Worm (Caenorhabditis elegans) whole organism, L1 larva: ENCODE data around the gene M163.10.
A peak's percentile ranks its signal among the peaks of the same experiment; 100 is the strongest.

Experiments used
- C04F5.9 ChIP-seq: sonication (generic microtip); optimal IDR thresholded peaks from 2 replicates; lab custom pipeline; 2016; ENCODE audit warnings: missing genetic modification characterization, missing compliant biosample characterization
- C16A3.4 ChIP-seq: fragments of 150-350 bp; optimal IDR thresholded peaks from 2 replicates; lab custom pipeline; 2014; ENCODE audit warnings: missing biosample characterization, missing genetic modification characterization
- C34B4.2 ChIP-seq: sonication (generic microtip); optimal IDR thresholded peaks from 2 replicates; lab custom pipeline; 2017; ENCODE audit warnings: mild to moderate bottlenecking, missing genetic modification characterization, missing compliant biosample characterization
- F16B12.6 ChIP-seq: fragments of 150-350 bp; optimal IDR thresholded peaks from 2 replicates; lab custom pipeline; 2014; ENCODE audit warnings: missing biosample characterization, missing genetic modification characterization
- aha-1 ChIP-seq: fragments of 150-350 bp; optimal IDR thresholded peaks from 2 replicates; lab custom pipeline; 2014; ENCODE audit warnings: missing biosample characterization, missing genetic modification characterization
- alr-1 ChIP-seq: fragments of 200-800 bp; sonication (Bioruptor generic); optimal IDR thresholded peaks from 2 replicates; lab custom pipeline; 2018; ENCODE audit warnings: borderline replicate concordance, mild to moderate bottlenecking, missing genetic modification characterization, missing compliant biosample characterization
- aly-2 ChIP-seq: fragments of 150-350 bp; optimal IDR thresholded peaks from 2 replicates; lab custom pipeline; 2014; ENCODE audit warnings: missing biosample characterization, missing genetic modification characterization
- ceh-8 ChIP-seq: fragments of 200-800 bp; sonication (Bioruptor generic); optimal IDR thresholded peaks from 2 replicates; lab custom pipeline; 2018; ENCODE audit warnings: mild to moderate bottlenecking, missing genetic modification characterization, moderate library complexity, missing compliant biosample characterization
- ceh-82 ChIP-seq, 3 experiments: fragments of 150-350 bp in 1 of 3; sonication (generic microtip) in 2 of 3; optimal IDR thresholded peaks; 2 replicates each; lab custom pipeline; 2014 to 2017; ENCODE audit warnings: missing biosample characterization in 3 of 3, missing genetic modification characterization in 3 of 3
- ceh-88 ChIP-seq: fragments of 200-800 bp; sonication (Bioruptor generic); IDR thresholded peaks from 2 replicates; pipeline ENCODE4 v1.3.6; 2022; ENCODE audit warnings: missing genetic modification characterization, missing compliant biosample characterization
- ces-1 ChIP-seq: fragments of 150-350 bp; optimal IDR thresholded peaks from 2 replicates; lab custom pipeline; 2014; ENCODE audit warnings: missing biosample characterization, missing genetic modification reagents, missing genetic modification characterization
- dpl-1 ChIP-seq, 3 experiments: fragments of 150-350 bp in 2 of 3; sonication (generic microtip) in 1 of 3; optimal IDR thresholded peaks; 2 replicates each; lab custom pipeline; 2014 to 2017; ENCODE audit warnings: missing biosample characterization in 3 of 3, missing genetic modification characterization in 3 of 3, missing genetic modification reagents in 3 of 3
- dsc-1 ChIP-seq: sonication (generic microtip); optimal IDR thresholded peaks from 2 replicates; lab custom pipeline; 2016; ENCODE audit warnings: mild to moderate bottlenecking, missing genetic modification characterization, missing compliant biosample characterization
- efl-1 ChIP-seq, 4 experiments: fragments of 150-350 bp; optimal IDR thresholded peaks in 3 of 4; peaks in 1 of 4; 1 replicate in 1 of 4; 2 replicates in 3 of 4; lab custom pipeline; 2014; ENCODE audit warnings: missing biosample characterization in 2 of 4, missing genetic modification characterization in 2 of 4, missing genetic modification reagents in 2 of 4
- efl-3 ChIP-seq: fragments of 200-800 bp; sonication (Bioruptor generic); optimal IDR thresholded peaks from 2 replicates; lab custom pipeline; 2018; ENCODE audit warnings: mild to moderate bottlenecking, missing genetic modification characterization, missing compliant biosample characterization
- egl-27 ChIP-seq, 2 experiments: fragments of 150-350 bp in 1 of 2; sonication (generic microtip); optimal IDR thresholded peaks; 3 replicates each; lab custom pipeline; 2017 to 2018; ENCODE audit warnings: missing biosample characterization in 2 of 2, missing genetic modification characterization in 2 of 2, missing genetic modification reagents in 2 of 2
- fkh-10 ChIP-seq: sonication (generic microtip); optimal IDR thresholded peaks from 2 replicates; lab custom pipeline; 2017; ENCODE audit warnings: missing biosample characterization, missing genetic modification reagents, missing genetic modification characterization
- fos-1 ChIP-seq: fragments of 150-350 bp; optimal IDR thresholded peaks from 2 replicates; lab custom pipeline; 2014; ENCODE audit warnings: missing biosample characterization, missing genetic modification characterization
- grh-1 ChIP-seq: fragments of 200-800 bp; sonication (Bioruptor generic); IDR thresholded peaks from 2 replicates; pipeline ENCODE4 v1.3.6; 2022; ENCODE audit warnings: missing genetic modification reagents, missing genetic modification characterization, missing compliant biosample characterization
- hlh-4 ChIP-seq: sonication (generic microtip); optimal IDR thresholded peaks from 2 replicates; lab custom pipeline; 2016; ENCODE audit warnings: mild to moderate bottlenecking, missing genetic modification characterization, missing compliant biosample characterization
- jun-1 ChIP-seq: fragments of 150-350 bp; optimal IDR thresholded peaks from 2 replicates; lab custom pipeline; 2014; ENCODE audit warnings: missing biosample characterization, missing genetic modification reagents, missing genetic modification characterization
- lin-13 ChIP-seq: fragments of 150-350 bp; optimal IDR thresholded peaks from 2 replicates; lab custom pipeline; 2014; ENCODE audit warnings: missing biosample characterization, missing genetic modification reagents, missing genetic modification characterization
- lin-39 ChIP-seq: fragments of 150-350 bp; optimal IDR thresholded peaks from 2 replicates; lab custom pipeline; 2014; ENCODE audit warnings: missing biosample characterization, missing genetic modification reagents, missing genetic modification characterization
- lsy-2 ChIP-seq, 2 experiments: fragments of 150-350 bp; optimal IDR thresholded peaks; 2 replicates each; lab custom pipeline; 2014; ENCODE audit warnings: missing biosample characterization in 2 of 2, missing genetic modification characterization in 2 of 2
- mdl-1 ChIP-seq, 2 experiments: fragments of 150-350 bp; optimal IDR thresholded peaks; 2 replicates each; lab custom pipeline; 2014 to 2017; ENCODE audit warnings: missing biosample characterization in 2 of 2, missing genetic modification characterization in 2 of 2, inconsistent platforms in 1 of 2
- mef-2 ChIP-seq: fragments of 150-350 bp; optimal IDR thresholded peaks from 2 replicates; lab custom pipeline; 2014; ENCODE audit warnings: missing biosample characterization, missing genetic modification characterization
- nhr-12 ChIP-seq: sonication (generic microtip); optimal IDR thresholded peaks from 2 replicates; lab custom pipeline; 2017; ENCODE audit warnings: missing biosample characterization, missing genetic modification characterization
- nhr-19 ChIP-seq: fragments of 200-800 bp; sonication (Bioruptor generic); conservative IDR thresholded peaks from 2 replicates; pipeline ENCODE4 v1.3.6; 2022; ENCODE audit warnings: missing genetic modification characterization, missing compliant biosample characterization
- nhr-20 ChIP-seq: sonication (generic microtip); optimal IDR thresholded peaks from 2 replicates; lab custom pipeline; 2016; ENCODE audit warnings: mild to moderate bottlenecking, missing genetic modification characterization, missing compliant biosample characterization
- nhr-237 ChIP-seq: fragments of 150-350 bp; optimal IDR thresholded peaks from 2 replicates; lab custom pipeline; 2014; ENCODE audit warnings: missing biosample characterization, missing genetic modification characterization
- nhr-28 ChIP-seq: fragments of 150-350 bp; optimal IDR thresholded peaks from 2 replicates; lab custom pipeline; 2014; ENCODE audit warnings: missing biosample characterization, missing genetic modification characterization
- nhr-85 ChIP-seq: sonication (generic microtip); peaks from one replicate; lab custom pipeline; 2016; ENCODE audit warnings: missing genetic modification characterization, inconsistent platforms, missing compliant biosample characterization
- nhr-90 ChIP-seq: sonication (generic microtip); optimal IDR thresholded peaks from 2 replicates; lab custom pipeline; 2016; ENCODE audit warnings: mild to moderate bottlenecking, missing genetic modification characterization, missing compliant biosample characterization; ENCODE audit not compliant: poor library complexity
- rnt-1 ChIP-seq: sonication (generic microtip); optimal IDR thresholded peaks from 2 replicates; lab custom pipeline; 2016; ENCODE audit warnings: mild to moderate bottlenecking, missing genetic modification characterization, moderate library complexity, missing compliant biosample characterization
- skn-1 ChIP-seq: fragments of 150-350 bp; optimal IDR thresholded peaks from 2 replicates; lab custom pipeline; 2014; ENCODE audit warnings: missing biosample characterization, missing genetic modification characterization
- snpc-4 ChIP-seq: fragments of 150-350 bp; optimal IDR thresholded peaks from 2 replicates; lab custom pipeline; 2014; ENCODE audit warnings: missing biosample characterization, missing genetic modification characterization
- sptf-1 ChIP-seq: fragments of 150-350 bp; optimal IDR thresholded peaks from 2 replicates; lab custom pipeline; 2014; ENCODE audit warnings: missing biosample characterization, missing genetic modification characterization
- sup-37 ChIP-seq: fragments of 200-800 bp; sonication (Bioruptor generic); optimal IDR thresholded peaks from 2 replicates; lab custom pipeline; 2018; ENCODE audit warnings: mild to moderate bottlenecking, missing genetic modification characterization, missing compliant biosample characterization
- tlp-1 ChIP-seq: fragments of 150-350 bp; optimal IDR thresholded peaks from 2 replicates; lab custom pipeline; 2014; ENCODE audit warnings: missing biosample characterization, missing genetic modification characterization
- unc-30 ChIP-seq: sonication (generic microtip); optimal IDR thresholded peaks from 2 replicates; lab custom pipeline; 2017; ENCODE audit warnings: missing biosample characterization, missing genetic modification characterization
- unc-62 ChIP-seq: fragments of 150-350 bp; optimal IDR thresholded peaks from 2 replicates; lab custom pipeline; 2014; ENCODE audit warnings: missing biosample characterization, missing genetic modification reagents, missing genetic modification characterization
- unc-98 ChIP-seq: fragments of 200-800 bp; sonication (Bioruptor generic); IDR thresholded peaks from 2 replicates; pipeline ENCODE4 v1.3.6; 2022; ENCODE audit warnings: missing genetic modification characterization, missing compliant biosample characterization
- vab-15 ChIP-seq: sonication (generic microtip); optimal IDR thresholded peaks from 2 replicates; lab custom pipeline; 2017; ENCODE audit warnings: missing genotype, mild to moderate bottlenecking, missing genetic modification characterization, missing compliant biosample characterization
- xbp-1 ChIP-seq: sonication (generic microtip); optimal IDR thresholded peaks from 2 replicates; lab custom pipeline; 2016; ENCODE audit warnings: missing genetic modification characterization, missing compliant biosample characterization
- zag-1 ChIP-seq: fragments of 150-350 bp; optimal IDR thresholded peaks from 2 replicates; lab custom pipeline; 2014; ENCODE audit warnings: missing biosample characterization, missing genetic modification characterization
- zip-4 ChIP-seq: fragments of 200-800 bp; sonication (Bioruptor generic); optimal IDR thresholded peaks from 2 replicates; lab custom pipeline; 2018; ENCODE audit warnings: mild to moderate bottlenecking, missing genetic modification characterization, moderate library complexity, missing compliant biosample characterization

Gene M163.10

ce11 chrX:14508823-14509259, 38.1 kb downstream of the M163.10 start (continued):
- peak; percentile 98 for TF ChIP-seq nhr-85 (tag; lab: Kevin White, UChicago)
- peak; percentile 84 for TF ChIP-seq rnt-1
- peak; percentile 69 for TF ChIP-seq nhr-20 (tag; lab: Kevin White, UChicago)

- peak in 1 of 2 experiments; percentile 1 for TF ChIP-seq lsy-2 (tag; optimal IDR thresholded peaks at IDR 0.05; lab: Kevin White, UChicago)
- TF ChIP-seq skn-1 = peak; percentile 47
- no peak for TF ChIP-seq C34B4.2 (tag; lab: Kevin White, UChicago)
Observed at ce11 chrX:14510358-14510757, 39.6 kb downstream of the M163.10 start.

- TF ChIP-seq efl-3 (GFP tag; lab: Kevin White, UChicago) (no peak), nhr-28 (tag; lab: Kevin White, UChicago) (no peak), fkh-10 (GFP tag; lab: Kevin White, UChicago) (no peak), tlp-1 (tag; lab: Kevin White, UChicago) (no peak)
Observed at ce11 chrX:14512817-14513216, 42.0 kb downstream of the M163.10 start, which contains the start of gene fbxa-141. Gene fbxa-141 (minus strand): TSS chrX:14512917.

- peak; percentile 19 for TF ChIP-seq lin-13
- TF ChIP-seq aly-2 (tag; lab: Kevin White, UChicago) = no peak
- no peak for TF ChIP-seq aha-1
- TF ChIP-seq sup-37 (GFP tag; lab: Kevin White, UChicago) = no peak
- TF ChIP-seq nhr-85 (tag; lab: Kevin White, UChicago) = no peak
- no peak for TF ChIP-seq fos-1 (tag; lab: Kevin White, UChicago)
- no peak for TF ChIP-seq C34B4.2 (tag; lab: Kevin White, UChicago)
- TF ChIP-seq alr-1 (tag; lab: Kevin White, UChicago) = no peak
- TF ChIP-seq ces-1 (GFP tag; lab: Kevin White, UChicago) = no peak
- peak; percentile 17 to 26 for TF ChIP-seq efl-1 (optimal IDR thresholded peaks at IDR 0.05; lab: Kevin White, UChicago)
- TF ChIP-seq efl-1 (GFP tag; optimal IDR thresholded peaks at IDR 0.05 in 1 of 2; lab: Kevin White, UChicago) = peak in 1 of 2 experiments; percentile 91
- no peak for TF ChIP-seq efl-3 (GFP tag; lab: Kevin White, UChicago)
- TF ChIP-seq C16A3.4 (tag; lab: Kevin White, UChicago) = no peak
- TF ChIP-seq xbp-1 (tag; lab: Kevin White, UChicago) = peak; percentile 51
- no peak for TF ChIP-seq unc-98 (GFP tag; lab: Robert Waterston, UW)
- TF ChIP-seq dsc-1 (tag; lab: Kevin White, UChicago) = peak; percentile 84
- TF ChIP-seq mef-2 (tag; lab: Kevin White, UChicago) = no peak
- TF ChIP-seq nhr-90 (tag; lab: Kevin White, UChicago) = no peak
- no peak for TF ChIP-seq jun-1 (tag; lab: Kevin White, UChicago)
- no peak for TF ChIP-seq egl-27 (tag; optimal IDR thresholded peaks at IDR 0.05; lab: Kevin White, UChicago)
- TF ChIP-seq ceh-82 (tag; optimal IDR thresholded peaks at IDR 0.05; lab: Kevin White, UChicago) = peak in 1 of 3 experiments; percentile 14
- peak; percentile 90 for TF ChIP-seq F16B12.6 (tag; lab: Kevin White, UChicago)
- TF ChIP-seq ceh-88 (GFP tag; lab: Robert Waterston, UW) = no peak
- TF ChIP-seq nhr-20 (tag; lab: Kevin White, UChicago) = peak; percentile 35
- TF ChIP-seq lin-39 = peak; percentile 36
- no peak for TF ChIP-seq tlp-1 (tag; lab: Kevin White, UChicago)
- TF ChIP-seq unc-62 (GFP tag; lab: Kevin White, UChicago) = no peak
- TF ChIP-seq dpl-1 (GFP tag; optimal IDR thresholded peaks at IDR 0.05; lab: Kevin White, UChicago) = peak in 1 of 3 experiments; percentile 25
- no peak for TF ChIP-seq hlh-4 (tag; lab: Kevin White, UChicago)
- no peak for TF ChIP-seq grh-1
- peak; percentile 18 for TF ChIP-seq snpc-4 (tag; lab: Kevin White, UChicago)
- no peak for TF ChIP-seq zag-1 (tag; lab: Kevin White, UChicago)
- no peak for TF ChIP-seq sptf-1 (tag; lab: Kevin White, UChicago)
- no peak for TF ChIP-seq mdl-1 (tag; optimal IDR thresholded peaks at IDR 0.05; lab: Kevin White, UChicago)
- no peak for TF ChIP-seq unc-30 (tag; lab: Kevin White, UChicago)
- peak; percentile 47 for TF ChIP-seq ceh-8
- no peak for TF ChIP-seq nhr-12 (tag; lab: Kevin White, UChicago)
- TF ChIP-seq zip-4 (GFP tag; lab: Kevin White, UChicago) = no peak
- no peak for TF ChIP-seq C04F5.9
- TF ChIP-seq nhr-237 (tag; lab: Kevin White, UChicago) = no peak
- TF ChIP-seq nhr-19 (GFP tag; lab: Robert Waterston, UW) = 0 out of 2 replicates have a peak, but pooled peaks have one; percentile 7
- no peak for TF ChIP-seq vab-15 (tag; lab: Kevin White, UChicago)
Observed at ce11 chrX:14513462-14513861, 42.7 kb downstream of the M163.10 start.
